Fruit fly (Drosophila melanogaster): ENCODE measurements around the gene Etl1.

dm6 chr2L:9924765-9925164 is 12.4 kb upstream of the Etl1 start, which contains the start of the genes TbCMF46 and CG42366:
- TF ChIP-seq Hr78 (GFP tag; optimal IDR thresholded peaks at IDR 0.05) (no peak), Hr83 (GFP tag; optimal IDR thresholded peaks at IDR 0.05; ENCODE audit: poor library complexity, severe bottlenecking) (no peak), tai (GFP tag; optimal IDR thresholded peaks at IDR 0.05) (no peak), OdsH (GFP tag; optimal IDR thresholded peaks at IDR 0.05) (no peak), dsf (GFP tag; optimal IDR thresholded peaks at IDR 0.05; ENCODE audit: borderline replicate concordance) (no peak), HLH106 (tag; optimal IDR thresholded peaks at IDR 0.05) (no peak), jim (GFP tag; optimal IDR thresholded peaks at IDR 0.05) (no peak), Mio (GFP tag; optimal IDR thresholded peaks at IDR 0.05) (no peak), sage (GFP tag; optimal IDR thresholded peaks at IDR 0.05) (no peak), Hnf4 (GFP tag; optimal IDR thresholded peaks at IDR 0.05) (no peak), rgr (GFP tag; optimal IDR thresholded peaks at IDR 0.05) (no peak)

All from whole organism, wandering third instar larva.